Worm (Caenorhabditis elegans) whole organism, L4 larva: Measurements from ENCODE around the gene tig-2.

Experiments used
- F44E2.7 ChIP-seq: fragments of 200-800 bp; sonication (Bioruptor generic); IDR thresholded peaks from 2 replicates; pipeline ENCODE4 v2.1.2; 2022; ENCODE audit warnings: missing genetic modification characterization, missing compliant biosample characterization
- R02D3.7 ChIP-seq: fragments of 150-350 bp; sonication (generic microtip); optimal IDR thresholded peaks from 3 replicates; lab custom pipeline; 2014; ENCODE audit warnings: missing biosample characterization, missing genetic modification characterization
- Y105C5A.15 ChIP-seq: fragments of 200-800 bp; sonication (Bioruptor generic); IDR thresholded peaks from 2 replicates; pipeline ENCODE4 v1.3.6; 2022; ENCODE audit warnings: missing genetic modification characterization, missing compliant biosample characterization
- ZK337.2 ChIP-seq: fragments of 200-800 bp; sonication (Bioruptor generic); IDR thresholded peaks from 2 replicates; pipeline ENCODE4 v1.3.6; 2022; ENCODE audit warnings: missing genetic modification reagents, missing genetic modification characterization, missing compliant biosample characterization
- ZK546.5 ChIP-seq, 2 experiments: sonication (generic microtip); optimal IDR thresholded peaks; 2 replicates each; lab custom pipeline; 2017; ENCODE audit warnings: missing biosample characterization in 2 of 2, missing genetic modification characterization in 2 of 2
- ama-1 ChIP-seq: fragments of 150-350 bp; optimal IDR thresholded peaks from 2 replicates; lab custom pipeline; 2014; ENCODE audit warnings: inconsistent platforms, mixed read lengths
- attf-4 ChIP-seq: sonication (generic microtip); optimal IDR thresholded peaks from 3 replicates; lab custom pipeline; 2017; ENCODE audit warnings: missing biosample characterization, missing genetic modification characterization
- ceh-20 ChIP-seq: fragments of 200-800 bp; sonication (Bioruptor generic); IDR thresholded peaks from 2 replicates; pipeline ENCODE4 v1.3.6; 2022; ENCODE audit warnings: missing genetic modification reagents, missing genetic modification characterization, missing compliant biosample characterization
- ceh-62 ChIP-seq: sonication (generic microtip); optimal IDR thresholded peaks from 2 replicates; lab custom pipeline; 2017; ENCODE audit warnings: missing biosample characterization, missing genetic modification characterization
- daf-16 ChIP-seq, 3 experiments: sonication (generic microtip); optimal IDR thresholded peaks; 2 replicates each; lab custom pipeline; 2016 to 2017; ENCODE audit warnings: missing genetic modification characterization in 3 of 3, missing genetic modification reagents in 3 of 3, mild to moderate bottlenecking in 2 of 3, missing compliant biosample characterization in 2 of 3, missing biosample characterization in 1 of 3, moderate library complexity in 1 of 3
- dmd-6 ChIP-seq: fragments of 200-800 bp; sonication (Bioruptor generic); IDR thresholded peaks from 2 replicates; pipeline ENCODE4 v1.3.6; 2022; ENCODE audit warnings: missing genetic modification reagents, missing genetic modification characterization, missing compliant biosample characterization
- dmd-8 ChIP-seq: fragments of 200-800 bp; sonication (Bioruptor generic); IDR thresholded peaks from 2 replicates; pipeline ENCODE4 v1.3.6; 2022; ENCODE audit warnings: missing genetic modification characterization, missing compliant biosample characterization
- dve-1 ChIP-seq: sonication (generic microtip); optimal IDR thresholded peaks from 2 replicates; lab custom pipeline; 2017; ENCODE audit warnings: antibody characterized with exemption, mild to moderate bottlenecking, missing genetic modification characterization, missing compliant biosample characterization; ENCODE audit not compliant: insufficient read depth
- egl-27 ChIP-seq: sonication (generic microtip); optimal IDR thresholded peaks from 3 replicates; lab custom pipeline; 2017; ENCODE audit warnings: missing biosample characterization, missing genetic modification reagents, missing genetic modification characterization
- hlh-11 ChIP-seq: fragments of 200-800 bp; sonication (Bioruptor generic); optimal IDR thresholded peaks from 2 replicates; lab custom pipeline; 2018; ENCODE audit warnings: mild to moderate bottlenecking, missing genetic modification characterization, missing compliant biosample characterization
- lin-1 ChIP-seq: fragments of 200-800 bp; sonication (Bioruptor generic); IDR thresholded peaks from 2 replicates; pipeline ENCODE4 v1.3.6; 2022; ENCODE audit warnings: missing genetic modification reagents, missing genetic modification characterization, missing compliant biosample characterization
- lin-29 ChIP-seq: fragments of 200-800 bp; sonication (Bioruptor generic); IDR thresholded peaks from 2 replicates; pipeline ENCODE4 v1.3.6; 2022; ENCODE audit warnings: missing genetic modification reagents, missing genetic modification characterization, missing compliant biosample characterization
- lin-39 ChIP-seq: fragments of 150-350 bp; optimal IDR thresholded peaks from 2 replicates; lab custom pipeline; 2014; ENCODE audit warnings: missing biosample characterization, missing genetic modification reagents, missing genetic modification characterization
- lsy-2 ChIP-seq, 2 experiments: fragments of 150-350 bp in 1 of 2; sonication (generic microtip) in 1 of 2; optimal IDR thresholded peaks; 2 replicates each; lab custom pipeline; 2014 to 2017; ENCODE audit warnings: missing biosample characterization in 2 of 2, missing genetic modification characterization in 2 of 2
- madf-9 ChIP-seq: fragments of 200-800 bp; sonication (Bioruptor generic); conservative IDR thresholded peaks from 2 replicates; pipeline ENCODE4 v1.3.6; 2022; ENCODE audit warnings: missing genetic modification reagents, missing genetic modification characterization, missing compliant biosample characterization
- mes-2 ChIP-seq: sonication (generic microtip); optimal IDR thresholded peaks from 2 replicates; lab custom pipeline; 2016; ENCODE audit warnings: missing genotype, mild to moderate bottlenecking, missing genetic modification characterization, missing compliant biosample characterization; ENCODE audit not compliant: poor library complexity, severe bottlenecking
- nhr-28 ChIP-seq: fragments of 150-350 bp; optimal IDR thresholded peaks from 2 replicates; lab custom pipeline; 2014; ENCODE audit warnings: missing biosample characterization, missing genetic modification characterization
- nhr-41 ChIP-seq: fragments of 200-800 bp; sonication (Bioruptor generic); IDR thresholded peaks from 2 replicates; pipeline ENCODE4 v1.3.6; 2022; ENCODE audit warnings: missing genetic modification reagents, missing genetic modification characterization, missing compliant biosample characterization
- nhr-48 ChIP-seq: sonication (generic microtip); optimal IDR thresholded peaks from 2 replicates; lab custom pipeline; 2016; ENCODE audit warnings: mild to moderate bottlenecking, missing genetic modification characterization, missing compliant biosample characterization
- nhr-6 ChIP-seq: fragments of 150-350 bp; optimal IDR thresholded peaks from 2 replicates; lab custom pipeline; 2014; ENCODE audit warnings: missing biosample characterization, missing genetic modification characterization
- pha-4 ChIP-seq, 2 experiments: fragments of 150-350 bp in 1 of 2; fragments of 200-800 bp in 1 of 2; sonication (Bioruptor generic) in 1 of 2; IDR thresholded peaks in 1 of 2; optimal IDR thresholded peaks in 1 of 2; 2 replicates each; pipeline versions ENCODE4 v1.3.6 to Lab custom; 2014 to 2022; ENCODE audit warnings: missing genetic modification characterization in 2 of 2, missing genetic modification reagents in 2 of 2, missing biosample characterization in 1 of 2, missing compliant biosample characterization in 1 of 2
- pqm-1 ChIP-seq: sonication (generic microtip); optimal IDR thresholded peaks from 2 replicates; lab custom pipeline; 2017; ENCODE audit warnings: missing biosample characterization, missing genetic modification characterization
- rbr-2 ChIP-seq: sonication (generic microtip); optimal IDR thresholded peaks from 2 replicates; lab custom pipeline; 2016; ENCODE audit warnings: missing genotype, missing genetic modification characterization, missing compliant biosample characterization
- saeg-2 ChIP-seq: fragments of 200-800 bp; sonication (Bioruptor generic); IDR thresholded peaks from 2 replicates; pipeline ENCODE4 v1.3.6; 2022; ENCODE audit warnings: missing genetic modification reagents, missing genetic modification characterization, missing compliant biosample characterization
- spr-1 ChIP-seq: sonication (generic microtip); optimal IDR thresholded peaks from 2 replicates; lab custom pipeline; 2016; ENCODE audit warnings: mild to moderate bottlenecking, missing genetic modification characterization, missing compliant biosample characterization
- tra-1 ChIP-seq: fragments of 200-800 bp; sonication (Bioruptor generic); IDR thresholded peaks from 2 replicates; pipeline ENCODE4 v1.3.6; 2022; ENCODE audit warnings: missing genetic modification reagents, missing genetic modification characterization, missing compliant biosample characterization
- unc-62 ChIP-seq, 3 experiments: fragments of 150-350 bp in 1 of 3; sonication (generic microtip); optimal IDR thresholded peaks in 2 of 3; peaks in 1 of 3; 1 replicate in 1 of 3; 2 replicates in 2 of 3; lab custom pipeline; 2014 to 2017; ENCODE audit warnings: missing biosample characterization in 3 of 3, missing genetic modification characterization in 3 of 3, missing genetic modification reagents in 3 of 3, missing genotype in 1 of 3
- zag-1 ChIP-seq: fragments of 150-350 bp; optimal IDR thresholded peaks from 2 replicates; lab custom pipeline; 2014; ENCODE audit warnings: missing biosample characterization, missing genetic modification characterization
- ztf-7 ChIP-seq: fragments of 150-350 bp; optimal IDR thresholded peaks from 2 replicates; lab custom pipeline; 2014; ENCODE audit warnings: missing biosample characterization, missing genetic modification characterization

The tig-2 gene

ce11 chrV:4745269-4745668, 15.3 kb upstream of the tig-2 start, which contains the start of gene C18G1.7:
C18G1.7 (plus strand) TSS chrV:4745569.
- no peak for TF ChIP-seq ZK546.5 (tag; optimal IDR thresholded peaks at IDR 0.05; lab: Kevin White, UChicago)
- TF ChIP-seq egl-27 (tag; lab: Kevin White, UChicago), result no peak
- TF ChIP-seq ama-1 (lab: Kevin White, UChicago), result no peak
- no peak for TF ChIP-seq lin-29
- no peak for TF ChIP-seq ztf-7 (tag; lab: Kevin White, UChicago)
- TF ChIP-seq zag-1 (tag; lab: Kevin White, UChicago), result no peak
- TF ChIP-seq mes-2 (tag; lab: Kevin White, UChicago), result no peak
- TF ChIP-seq ceh-62, result no peak
- TF ChIP-seq F44E2.7, result no peak
- no peak for TF ChIP-seq ZK337.2 (GFP tag; lab: Robert Waterston, UW)
- TF ChIP-seq rbr-2, result no peak
- TF ChIP-seq nhr-48, result no peak
- TF ChIP-seq attf-4, result no peak
- no peak for TF ChIP-seq spr-1 (tag; lab: Kevin White, UChicago)

- TF ChIP-seq hlh-11 (peak; percentile 17), lin-1 (GFP tag; lab: Robert Waterston, UW) (no peak), egl-27 (tag; lab: Kevin White, UChicago) (no peak), daf-16 (GFP tag; optimal IDR thresholded peaks at IDR 0.05; lab: Kevin White, UChicago) (no peak), daf-16 (tag; optimal IDR thresholded peaks at IDR 0.05; lab: Kevin White, UChicago) (peak; percentile 48), lin-39 (no peak), pqm-1 (tag; lab: Kevin White, UChicago) (peak; percentile 49), lsy-2 (tag; optimal IDR thresholded peaks at IDR 0.05; lab: Kevin White, UChicago) (no peak), nhr-28 (tag; lab: Kevin White, UChicago) (peak; percentile 78), tra-1 (GFP tag; lab: Robert Waterston, UW) (no peak), pha-4 (GFP tag; IDR thresholded peaks at IDR 0.05; lab: Robert Waterston, UW) (no peak), pha-4 (tag; optimal IDR thresholded peaks at IDR 0.05; lab: Kevin White, UChicago) (peak; percentile 44), dve-1 (tag; lab: Kevin White, UChicago) (peak; percentile 29), nhr-41 (GFP tag; lab: Robert Waterston, UW) (no peak)
These were observed 12.2 kb upstream of the tig-2 start, which contains the start of gene ugt-61 for ce11 chrV:4742190-4742589. ugt-61 (plus strand) TSS chrV:4742422.

- TF ChIP-seq pqm-1 (tag; lab: Kevin White, UChicago) (peak; percentile 89), R02D3.7 (tag; lab: Kevin White, UChicago) (no peak), nhr-28 (tag; lab: Kevin White, UChicago) (peak; percentile 72), hlh-11 (peak; percentile 56), dmd-8 (GFP tag; lab: Robert Waterston, UW) (no peak), Y105C5A.15 (GFP tag; lab: Robert Waterston, UW) (no peak), nhr-6 (tag; lab: Kevin White, UChicago) (no peak), dmd-6 (peak; percentile 59), daf-16 (GFP tag; optimal IDR thresholded peaks at IDR 0.05; lab: Kevin White, UChicago) (no peak), daf-16 (tag; optimal IDR thresholded peaks at IDR 0.05; lab: Kevin White, UChicago) (peak; percentile 37), saeg-2 (GFP tag; lab: Robert Waterston, UW) (no peak), lin-1 (GFP tag; lab: Robert Waterston, UW) (0 out of 2 replicates have a peak, but pooled peaks have one; percentile 12), ceh-20 (GFP tag; lab: Robert Waterston, UW) (no peak), unc-62 (GFP tag; optimal IDR thresholded peaks at IDR 0.05 in 1 of 2; lab: Kevin White, UChicago) (peak in 1 of 2 experiments; percentile 40), unc-62 (tag; optimal IDR thresholded peaks at IDR 0.05; lab: Kevin White, UChicago) (no peak), madf-9 (GFP tag; lab: Robert Waterston, UW) (no peak), dve-1 (tag; lab: Kevin White, UChicago) (peak; percentile 54)
These were observed 7.8 kb upstream of the tig-2 start, which contains the start of gene F39G3.2 for ce11 chrV:4737727-4738126. F39G3.2 (plus strand) TSS chrV:4737831.
